Fruit fly (Drosophila melanogaster): ENCODE results near the gene CG31816.

DNA sequence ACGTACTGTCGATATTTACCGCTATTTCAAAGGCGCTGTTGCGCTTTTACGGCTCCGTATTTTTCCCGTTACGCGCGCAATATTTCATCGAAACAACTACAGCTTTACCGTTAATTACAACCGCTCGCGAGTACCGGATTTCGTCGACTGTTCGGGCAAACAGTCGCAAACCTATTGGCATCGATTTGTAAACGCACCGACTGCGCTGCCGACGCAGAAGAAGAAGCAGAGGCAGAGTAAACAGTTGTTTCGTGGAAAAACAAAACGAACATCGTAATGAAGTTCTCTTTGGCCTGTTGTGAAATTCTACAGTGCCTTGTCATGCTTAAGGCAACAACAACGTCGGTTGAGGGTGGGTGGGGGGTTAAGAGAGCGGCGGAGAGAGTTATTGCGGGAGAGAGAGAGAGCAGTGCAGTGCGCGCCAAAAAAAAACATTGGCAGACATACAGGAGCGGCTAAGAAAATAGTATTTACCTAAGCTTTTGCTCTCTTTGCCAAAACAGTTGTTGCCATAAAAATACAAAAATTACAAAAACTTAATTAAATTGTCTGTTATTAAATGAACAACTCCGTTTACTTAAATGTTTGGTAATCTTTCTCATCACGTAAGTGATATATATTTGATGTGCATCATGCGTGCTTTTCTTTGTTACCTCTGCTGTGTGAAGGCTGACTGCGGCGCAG is 9.5 kb upstream of the CG31816 start, which contains the start of gene CG5953:
- TF ChIP-seq CG11902 (GFP tag; optimal IDR thresholded peaks at IDR 0.05) (peak; percentile 90), CG6808 (GFP tag; optimal IDR thresholded peaks at IDR 0.05) (peak; percentile 97), OdsH (GFP tag; optimal IDR thresholded peaks at IDR 0.05) (peak; percentile 97), CG9139 (GFP tag; optimal IDR thresholded peaks at IDR 0.05) (peak; percentile 94), dsx (GFP tag; optimal IDR thresholded peaks at IDR 0.05; ENCODE audit: poor library complexity, severe bottlenecking) (peak; percentile 96), fkh (GFP tag; optimal IDR thresholded peaks at IDR 0.05) (peak; percentile 87), CG8119 (GFP tag; IDR thresholded peaks at IDR 0.05) (peak; percentile 99), CG1621 (tag; optimal IDR thresholded peaks at IDR 0.05) (peak; percentile 96), CG16779 (tag; optimal IDR thresholded peaks at IDR 0.05) (peak; percentile 98), Gug (GFP tag; IDR thresholded peaks at IDR 0.05) (peak; percentile 97)
